Fruit fly (Drosophila melanogaster): ENCODE data around the gene fipi.

Gene fipi

DNA sequence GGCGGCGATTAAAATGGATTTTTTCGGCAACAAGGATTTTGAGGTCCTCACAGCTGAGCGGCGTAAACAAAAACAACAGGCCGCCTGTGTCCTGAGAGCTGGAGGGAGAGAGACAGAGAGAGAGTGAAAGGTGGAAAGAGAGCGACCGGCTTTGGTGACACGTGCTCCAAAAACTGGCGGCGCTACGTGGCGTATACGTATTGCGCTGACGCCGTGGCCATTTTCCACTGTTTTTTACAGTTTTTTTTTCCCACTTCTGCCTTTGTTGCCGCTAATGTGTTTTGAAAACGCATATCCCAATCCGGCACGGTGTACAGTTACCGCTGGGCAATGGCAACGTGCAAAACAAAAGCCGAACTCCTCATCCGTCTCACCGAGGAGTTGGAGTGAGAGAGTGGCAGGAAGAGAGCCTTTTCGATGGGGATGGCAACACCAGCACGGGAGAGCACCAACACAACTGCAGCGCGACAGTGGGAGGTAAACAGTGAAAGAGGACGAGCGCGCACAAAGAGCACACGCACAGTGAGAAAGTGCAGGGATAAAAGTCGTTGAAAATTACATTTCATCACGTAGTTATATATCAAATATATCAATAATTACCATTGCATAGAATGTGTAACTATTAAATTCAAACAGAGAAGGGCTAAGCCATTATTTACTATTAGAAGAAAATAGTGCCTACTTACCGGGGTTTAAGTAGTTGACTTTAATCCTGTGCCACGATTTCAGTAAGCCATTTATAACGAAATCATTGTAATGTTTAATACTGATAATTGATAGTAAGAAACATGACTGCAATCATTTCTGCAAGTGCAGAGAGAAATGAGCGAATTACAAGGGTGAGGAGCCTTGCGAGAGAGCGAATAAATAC, 26.8 kb upstream of the fipi start (continued):
- TF ChIP-seq sisA (GFP tag; IDR thresholded peaks at IDR 0.05) (peak; percentile 39), CG15696 (tag; optimal IDR thresholded peaks at IDR 0.05) (peak; percentile 58), Scr (GFP tag; IDR thresholded peaks at IDR 0.05; ENCODE audit: partially characterized antibody) (no peak), CG14965 (GFP tag; optimal IDR thresholded peaks at IDR 0.05; ENCODE audit: borderline replicate concordance) (no peak), CG8765 (GFP tag; IDR thresholded peaks at IDR 0.05) (no peak), HLH54F (GFP tag; optimal IDR thresholded peaks at IDR 0.05) (no peak), sna (GFP tag; IDR thresholded peaks at IDR 0.05; ENCODE audit: partially characterized antibody) (no peak), Hr78 (GFP tag; optimal IDR thresholded peaks at IDR 0.05) (peak in 1 of 2 experiments; percentile 21), CG32772 (GFP tag; IDR thresholded peaks at IDR 0.05) (peak; percentile 38), CG2120 (GFP tag; optimal IDR thresholded peaks at IDR 0.05) (peak; percentile 66), jumu (GFP tag; optimal IDR thresholded peaks at IDR 0.05) (peak; percentile 46), ranshi (GFP tag; IDR thresholded peaks at IDR 0.05) (peak; percentile 40; the same call in 1 of the 2 replicates), mam (GFP tag; optimal IDR thresholded peaks at IDR 0.05) (peak; percentile 36), CG18619 (GFP tag; optimal IDR thresholded peaks at IDR 0.05) (peak; percentile 66), fd64A (GFP tag; optimal IDR thresholded peaks at IDR 0.05) (peak; percentile 17), CG15479 (GFP tag; optimal IDR thresholded peaks at IDR 0.05) (peak; percentile 2), MTF-1 (GFP tag; optimal IDR thresholded peaks at IDR 0.05; ENCODE audit: borderline replicate concordance) (no peak), sc (optimal IDR thresholded peaks at IDR 0.05) (no peak), sc (GFP tag; optimal IDR thresholded peaks at IDR 0.05) (peak; percentile 70), peb (GFP tag; IDR thresholded peaks at IDR 0.05) (peak; percentile 66), CG14441 (GFP tag; IDR thresholded peaks at IDR 0.05) (peak; percentile 18; the same call in 1 of the 2 replicates), CG13424 (tag; optimal IDR thresholded peaks at IDR 0.05) (peak; percentile 42), CG2116 (GFP tag; optimal IDR thresholded peaks at IDR 0.05) (peak; percentile 38), CG17361 (GFP tag; IDR thresholded peaks at IDR 0.05) (no peak; the same call in 2 of the 3 replicates), Kr (GFP tag; optimal IDR thresholded peaks at IDR 0.05) (peak; percentile 11), CG7928 (GFP tag; optimal IDR thresholded peaks at IDR 0.05) (no peak), chinmo (GFP tag; IDR thresholded peaks at IDR 0.05; ENCODE audit: partially characterized antibody) (0 out of 4 replicates have a peak, but pooled peaks have one; percentile 38), nmo (GFP tag; optimal IDR thresholded peaks at IDR 0.05) (peak; percentile 55), Ravus (GFP tag; IDR thresholded peaks at IDR 0.05) (no peak), gcm (GFP tag; optimal IDR thresholded peaks at IDR 0.05) (peak; percentile 5), seq (GFP tag; IDR thresholded peaks at IDR 0.05) (peak; percentile 6; the same call in 1 of the 2 replicates), CG1602 (GFP tag; optimal IDR thresholded peaks at IDR 0.05) (peak; percentile 58), slbo (GFP tag; IDR thresholded peaks at IDR 0.05) (peak; percentile 65), CG8281 (tag; optimal IDR thresholded peaks at IDR 0.05) (peak; percentile 15), CG2712 (tag; optimal IDR thresholded peaks at IDR 0.05) (peak; percentile 74), CG13296 (GFP tag; optimal IDR thresholded peaks at IDR 0.05) (no peak), Trl (optimal IDR thresholded peaks at IDR 0.05) (peak; percentile 57 to 63), Trl (GFP tag; optimal IDR thresholded peaks at IDR 0.05) (no peak), Bgb (GFP tag; IDR thresholded peaks at IDR 0.05; ENCODE audit: partially characterized antibody) (no peak), Nf-YC (tag; optimal IDR thresholded peaks at IDR 0.05) (peak; percentile 59), CG18476 (GFP tag; optimal IDR thresholded peaks at IDR 0.05) (no peak), Ada2b (GFP tag; IDR thresholded peaks at IDR 0.05) (peak; percentile 48), inv (GFP tag; IDR thresholded peaks at IDR 0.05; ENCODE audit: partially characterized antibody) (no peak), CG6254 (GFP tag; optimal IDR thresholded peaks at IDR 0.05) (peak; percentile 29), Hr3 (GFP tag; optimal IDR thresholded peaks at IDR 0.05) (peak; percentile 50), CG12219 (GFP tag; optimal IDR thresholded peaks at IDR 0.05) (peak; percentile 63), slp2 (GFP tag; optimal IDR thresholded peaks at IDR 0.05) (peak; percentile 51), Xbp1 (GFP tag; optimal IDR thresholded peaks at IDR 0.05) (peak; percentile 43)
